Worm (Caenorhabditis elegans) whole organism, late embryonic: Measurements from ENCODE around the gene Y69E1A.4.

Experiments
- C08G9.2 ChIP-seq: sonication (generic microtip); optimal IDR thresholded peaks from 2 replicates; lab custom pipeline; 2016; ENCODE audit warnings: mild to moderate bottlenecking, missing genetic modification characterization, moderate library complexity, missing compliant biosample characterization
- C38D4.7 ChIP-seq: fragments of 200-800 bp; sonication (Bioruptor generic); optimal IDR thresholded peaks from 2 replicates; lab custom pipeline; 2018; ENCODE audit warnings: mild to moderate bottlenecking, missing genetic modification characterization, moderate library complexity, missing compliant biosample characterization
- F13H6.1 ChIP-seq: sonication (generic microtip); optimal IDR thresholded peaks from 2 replicates; lab custom pipeline; 2016; ENCODE audit warnings: missing genetic modification characterization, missing compliant biosample characterization
- T23F11.4 ChIP-seq: fragments of 200-800 bp; sonication (Bioruptor generic); optimal IDR thresholded peaks from 2 replicates; lab custom pipeline; 2018; ENCODE audit warnings: mild to moderate bottlenecking, missing genetic modification characterization, missing compliant biosample characterization
- ceh-14 ChIP-seq: sonication (generic microtip); optimal IDR thresholded peaks from 2 replicates; lab custom pipeline; 2016; ENCODE audit warnings: missing genotype, missing genetic modification characterization, missing compliant biosample characterization
- ceh-18 ChIP-seq: sonication (generic microtip); optimal IDR thresholded peaks from 2 replicates; lab custom pipeline; 2016; ENCODE audit warnings: missing genetic modification characterization, missing compliant biosample characterization
- ceh-19 ChIP-seq: fragments of 200-800 bp; sonication (Bioruptor generic); optimal IDR thresholded peaks from 2 replicates; lab custom pipeline; 2018; ENCODE audit warnings: mild to moderate bottlenecking, missing genetic modification characterization, missing compliant biosample characterization
- ceh-2 ChIP-seq: sonication (generic microtip); optimal IDR thresholded peaks from 2 replicates; lab custom pipeline; 2016; ENCODE audit warnings: missing genotype, missing genetic modification characterization, missing compliant biosample characterization
- ceh-22 ChIP-seq: sonication (generic microtip); optimal IDR thresholded peaks from 2 replicates; lab custom pipeline; 2017; ENCODE audit warnings: missing biosample characterization, missing genetic modification characterization
- ceh-24 ChIP-seq: sonication (generic microtip); optimal IDR thresholded peaks from 2 replicates; lab custom pipeline; 2016; ENCODE audit warnings: mild to moderate bottlenecking, missing genetic modification characterization, missing compliant biosample characterization
- ceh-45 ChIP-seq: fragments of 200-800 bp; sonication (Bioruptor generic); IDR thresholded peaks from 2 replicates; pipeline ENCODE4 v1.3.6; 2022; ENCODE audit warnings: missing genetic modification reagents, missing genetic modification characterization, missing compliant biosample characterization
- ceh-48 ChIP-seq: sonication (generic microtip); optimal IDR thresholded peaks from 2 replicates; lab custom pipeline; 2016; ENCODE audit warnings: missing genetic modification characterization, inconsistent platforms, missing compliant biosample characterization
- ceh-9 ChIP-seq: sonication (generic microtip); optimal IDR thresholded peaks from 2 replicates; lab custom pipeline; 2016; ENCODE audit warnings: mild to moderate bottlenecking, missing genetic modification characterization, inconsistent platforms, missing compliant biosample characterization
- elt-2 ChIP-seq: sonication (generic microtip); optimal IDR thresholded peaks from 2 replicates; lab custom pipeline; 2016; ENCODE audit warnings: missing genetic modification reagents, missing genetic modification characterization, missing compliant biosample characterization
- ets-4 ChIP-seq: sonication (generic microtip); optimal IDR thresholded peaks from 2 replicates; lab custom pipeline; 2016; ENCODE audit warnings: missing genetic modification characterization, missing compliant biosample characterization
- fax-1 ChIP-seq: sonication (generic microtip); optimal IDR thresholded peaks from 2 replicates; lab custom pipeline; 2016; ENCODE audit warnings: missing genotype, missing genetic modification characterization, missing compliant biosample characterization
- fkh-6 ChIP-seq: sonication (generic microtip); optimal IDR thresholded peaks from 2 replicates; lab custom pipeline; 2016; ENCODE audit warnings: missing genetic modification characterization, missing compliant biosample characterization
- hlh-13 ChIP-seq: fragments of 200-800 bp; sonication (Bioruptor generic); optimal IDR thresholded peaks from 2 replicates; lab custom pipeline; 2018; ENCODE audit warnings: mild to moderate bottlenecking, missing genetic modification characterization, missing compliant biosample characterization
- hlh-15 ChIP-seq: sonication (generic microtip); optimal IDR thresholded peaks from 2 replicates; lab custom pipeline; 2016; ENCODE audit warnings: missing genetic modification characterization, missing compliant biosample characterization
- hlh-30 ChIP-seq: sonication (generic microtip); optimal IDR thresholded peaks from 2 replicates; lab custom pipeline; 2017; ENCODE audit warnings: antibody characterized with exemption, missing genetic modification characterization, missing compliant biosample characterization; ENCODE audit not compliant: insufficient read depth
- hlh-6 ChIP-seq: sonication (generic microtip); optimal IDR thresholded peaks from 2 replicates; lab custom pipeline; 2016; ENCODE audit warnings: missing genotype, missing genetic modification characterization, missing compliant biosample characterization
- madf-2 ChIP-seq: sonication (generic microtip); optimal IDR thresholded peaks from 2 replicates; lab custom pipeline; 2017; ENCODE audit warnings: missing genetic modification characterization, missing compliant biosample characterization
- nfya-1 ChIP-seq: sonication (generic microtip); optimal IDR thresholded peaks from 2 replicates; lab custom pipeline; 2017; ENCODE audit warnings: missing genetic modification characterization, mild to moderate bottlenecking, missing compliant biosample characterization, antibody characterized with exemption, moderate library complexity
- nhr-232 ChIP-seq: sonication (generic microtip); optimal IDR thresholded peaks from 2 replicates; lab custom pipeline; 2016; ENCODE audit warnings: missing genetic modification characterization, missing compliant biosample characterization
- npax-4 ChIP-seq: sonication (generic microtip); optimal IDR thresholded peaks from 2 replicates; lab custom pipeline; 2016; ENCODE audit warnings: missing genetic modification characterization, missing compliant biosample characterization
- odd-2 ChIP-seq: sonication (generic microtip); optimal IDR thresholded peaks from 2 replicates; lab custom pipeline; 2017; ENCODE audit warnings: antibody characterized with exemption, mild to moderate bottlenecking, missing genetic modification characterization, missing compliant biosample characterization
- pag-3 ChIP-seq: sonication (generic microtip); optimal IDR thresholded peaks from 2 replicates; lab custom pipeline; 2016; ENCODE audit warnings: missing compliant biosample characterization, missing genetic modification characterization, borderline replicate concordance
- pat-9 ChIP-seq: fragments of 200-800 bp; sonication (Bioruptor generic); optimal IDR thresholded peaks from 2 replicates; lab custom pipeline; 2018; ENCODE audit warnings: mild to moderate bottlenecking, missing genetic modification characterization, moderate library complexity, missing compliant biosample characterization
- pha-2 ChIP-seq: sonication (generic microtip); optimal IDR thresholded peaks from 2 replicates; lab custom pipeline; 2017; ENCODE audit warnings: mild to moderate bottlenecking, missing genetic modification characterization, missing compliant biosample characterization
- pha-4 ChIP-seq: fragments of 150-350 bp; optimal IDR thresholded peaks from 2 replicates; lab custom pipeline; 2018; ENCODE audit warnings: missing biosample characterization, missing genetic modification reagents, missing genetic modification characterization
- pros-1 ChIP-seq: fragments of 150-350 bp; optimal IDR thresholded peaks from 2 replicates; lab custom pipeline; 2014; ENCODE audit warnings: missing biosample characterization, missing genetic modification reagents, missing genetic modification characterization
- sdc-2 ChIP-seq: sonication (generic microtip); optimal IDR thresholded peaks from 2 replicates; lab custom pipeline; 2016; ENCODE audit warnings: missing genotype, missing genetic modification characterization, missing compliant biosample characterization
- sox-2 ChIP-seq: fragments of 200-800 bp; sonication (Bioruptor generic); IDR thresholded peaks from 2 replicates; pipeline ENCODE4 v1.3.6; 2022; ENCODE audit warnings: missing genetic modification reagents, missing genetic modification characterization, missing compliant biosample characterization
- sox-4 ChIP-seq: sonication (generic microtip); optimal IDR thresholded peaks from 2 replicates; lab custom pipeline; 2017; ENCODE audit warnings: mild to moderate bottlenecking, missing genetic modification characterization, inconsistent platforms, missing compliant biosample characterization
- syd-9 ChIP-seq: sonication (generic microtip); optimal IDR thresholded peaks from 2 replicates; lab custom pipeline; 2016; ENCODE audit warnings: mild to moderate bottlenecking, missing genetic modification characterization, moderate library complexity, missing compliant biosample characterization
- tbx-7 ChIP-seq: sonication (generic microtip); optimal IDR thresholded peaks from 2 replicates; lab custom pipeline; 2016; ENCODE audit warnings: missing genotype, missing genetic modification characterization, missing compliant biosample characterization
- zip-5 ChIP-seq: sonication (generic microtip); optimal IDR thresholded peaks from 2 replicates; lab custom pipeline; 2016; ENCODE audit warnings: missing genetic modification characterization, missing compliant biosample characterization

The Y69E1A.4 gene

DNA sequence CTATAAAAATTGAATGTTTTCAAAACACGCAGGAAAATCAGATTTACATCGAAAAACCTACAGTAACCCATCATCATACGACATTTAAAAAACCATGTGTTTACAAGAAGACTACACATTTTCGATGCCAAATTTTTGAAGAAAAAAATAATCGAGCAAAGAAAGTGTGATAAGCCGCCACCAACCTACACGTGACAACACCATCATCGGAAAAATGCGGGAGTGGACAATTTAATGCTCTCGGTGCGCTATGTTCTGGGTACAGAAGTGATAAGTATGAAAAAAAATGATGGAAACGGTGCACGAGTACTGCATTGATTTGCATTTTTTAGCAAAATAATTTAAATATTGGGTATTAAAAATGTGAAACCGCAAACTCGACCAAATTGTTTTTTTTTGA lies 9.6 kb downstream of the Y69E1A.4 start:
- TF ChIP-seq ceh-9 (tag; lab: Kevin White, UChicago) (no peak), odd-2 (tag; lab: Kevin White, UChicago) (no peak), tbx-7 (tag; lab: Kevin White, UChicago) (no peak), npax-4 (no peak), nhr-232 (tag; lab: Kevin White, UChicago) (no peak), syd-9 (tag; lab: Kevin White, UChicago) (no peak), pat-9 (tag; lab: Kevin White, UChicago) (no peak), hlh-30 (tag; lab: Kevin White, UChicago) (no peak), hlh-6 (tag; lab: Kevin White, UChicago) (no peak), ceh-24 (no peak), fax-1 (no peak), ceh-19 (no peak), T23F11.4 (GFP tag; lab: Kevin White, UChicago) (no peak), pag-3 (no peak), pros-1 (no peak)

DNA sequence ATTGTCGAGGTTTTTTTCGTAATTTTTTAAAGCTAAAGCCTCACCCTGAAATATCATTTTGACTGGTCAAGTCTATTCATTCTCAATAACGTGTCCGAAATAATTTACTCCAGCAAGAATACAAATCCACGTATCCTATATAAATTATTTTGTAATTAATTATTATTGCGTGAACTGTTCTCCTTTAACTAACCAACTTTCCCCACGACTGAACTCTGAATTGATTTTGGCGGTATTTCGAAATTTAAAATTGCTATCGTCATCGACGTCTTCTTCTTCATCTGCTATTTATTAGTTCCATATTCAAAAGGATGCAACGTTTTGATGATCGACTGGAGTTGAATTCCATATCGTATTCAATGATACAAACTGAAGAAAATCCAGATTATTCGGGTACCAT lies 11.3 kb downstream of the Y69E1A.4 start, which contains the start of the genes aqp-3 and Y69E1A.8:
Gene aqp-3 (minus strand): TSS at position 101 of the 400 bp plus-strand sequence.
Gene Y69E1A.8 (plus strand): TSS at position 246 of the 400 bp plus-strand sequence.
- no peak for TF ChIP-seq pha-4 (tag; lab: Kevin White, UChicago)
- no peak for TF ChIP-seq pha-2 (tag; lab: Kevin White, UChicago)
- TF ChIP-seq madf-2 (tag; lab: Kevin White, UChicago), result no peak
- no peak for TF ChIP-seq hlh-15 (tag; lab: Kevin White, UChicago)
- TF ChIP-seq hlh-13 (GFP tag; lab: Kevin White, UChicago), result no peak
- TF ChIP-seq sox-2, result no peak
- no peak for TF ChIP-seq F13H6.1 (tag; lab: Kevin White, UChicago)
- no peak for TF ChIP-seq hlh-6 (tag; lab: Kevin White, UChicago)
- no peak for TF ChIP-seq ceh-2 (tag; lab: Kevin White, UChicago)
- no peak for TF ChIP-seq tbx-7 (tag; lab: Kevin White, UChicago)
- no peak for TF ChIP-seq zip-5 (tag; lab: Kevin White, UChicago)
- no peak for TF ChIP-seq ceh-45 (GFP tag; lab: Robert Waterston, UW)
- TF ChIP-seq T23F11.4 (GFP tag; lab: Kevin White, UChicago), result no peak
- TF ChIP-seq nfya-1, result no peak
- TF ChIP-seq elt-2 (tag; lab: Kevin White, UChicago), result no peak

DNA sequence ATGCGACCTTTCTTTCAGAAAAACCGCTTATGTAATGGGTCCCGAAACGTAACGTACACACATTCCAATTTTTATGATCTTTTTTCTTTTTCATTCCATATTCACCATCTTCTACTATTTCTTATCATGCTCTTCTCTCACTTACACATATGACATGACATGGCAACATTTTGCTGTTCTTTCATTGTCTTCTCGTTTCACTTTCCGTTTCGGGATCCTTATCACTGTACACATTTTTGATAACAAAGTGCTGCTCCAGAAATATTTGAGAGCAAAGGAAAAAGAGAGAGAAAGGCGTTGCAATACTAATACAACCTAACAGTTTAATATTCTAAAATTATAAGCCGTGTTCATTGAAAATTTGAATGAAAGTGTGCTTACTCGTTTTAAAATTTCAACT lies 15.3 kb downstream of the Y69E1A.4 start:
- TF ChIP-seq tbx-7 (tag; lab: Kevin White, UChicago) (no peak), sox-2 (no peak), elt-2 (tag; lab: Kevin White, UChicago) (peak; percentile 82), sox-4 (tag; lab: Kevin White, UChicago) (no peak), ceh-48 (no peak), sdc-2 (tag; lab: Kevin White, UChicago) (no peak)

DNA sequence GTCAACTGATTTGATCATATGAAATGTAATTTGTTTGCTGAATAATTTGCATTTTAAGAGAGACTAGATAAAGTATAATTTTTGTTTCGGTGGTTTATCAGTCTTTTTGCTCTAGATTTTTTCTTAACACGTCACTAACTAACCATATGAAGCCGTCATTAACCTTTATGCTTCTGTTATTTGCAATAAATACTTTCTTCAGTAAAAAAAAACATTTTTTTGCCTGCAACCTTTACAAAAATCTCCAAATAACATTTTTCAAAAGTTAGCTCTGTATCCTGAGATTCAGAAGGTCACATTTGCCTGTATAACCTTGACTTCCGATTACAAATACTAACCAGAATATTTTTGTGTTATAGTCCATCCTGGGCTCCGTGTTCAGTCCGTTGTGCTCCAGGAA lies 15.7 kb downstream of the Y69E1A.4 start:
- TF ChIP-seq ceh-22 (tag; lab: Kevin White, UChicago) (no peak), syd-9 (tag; lab: Kevin White, UChicago) (no peak), pha-2 (tag; lab: Kevin White, UChicago) (no peak), elt-2 (tag; lab: Kevin White, UChicago) (no peak), pat-9 (tag; lab: Kevin White, UChicago) (no peak)

DNA sequence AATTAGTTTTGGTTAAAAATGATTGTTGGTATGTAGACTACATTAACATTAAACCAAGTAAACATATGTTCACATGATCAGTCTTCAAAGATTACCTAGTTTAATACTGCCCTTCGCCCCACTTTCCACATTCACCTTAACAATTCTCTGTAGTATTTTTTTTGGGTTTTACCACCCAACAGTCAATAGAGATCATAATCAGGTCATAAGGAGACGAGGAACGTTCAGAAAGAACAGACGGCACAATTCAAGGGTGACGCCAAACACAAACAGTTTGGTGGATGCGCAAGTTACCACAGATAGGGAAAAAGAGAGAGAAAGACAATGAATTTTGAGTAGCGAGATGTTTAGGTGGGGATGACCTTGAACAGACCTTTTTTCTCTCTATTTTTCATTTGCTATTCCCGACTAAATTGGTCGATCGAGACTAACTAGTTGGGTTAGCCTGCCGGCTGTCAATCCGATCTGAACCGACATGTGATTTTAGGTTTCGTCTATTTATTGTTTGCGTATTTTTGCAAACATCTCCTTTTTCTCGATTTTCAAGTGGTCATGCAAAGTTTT lies 16.7 kb downstream of the Y69E1A.4 start:
- TF ChIP-seq C38D4.7 (GFP tag; lab: Kevin White, UChicago) (no peak), ets-4 (tag; lab: Kevin White, UChicago) (no peak), ceh-14 (tag; lab: Kevin White, UChicago) (no peak), ceh-48 (no peak), ceh-24 (no peak), hlh-6 (tag; lab: Kevin White, UChicago) (no peak), C08G9.2 (tag; lab: Kevin White, UChicago) (no peak), fkh-6 (no peak), ceh-18 (tag; lab: Kevin White, UChicago) (no peak), elt-2 (tag; lab: Kevin White, UChicago) (no peak)
